Worm (Caenorhabditis elegans) whole organism, mixed stage, embryonic: ENCODE results near the gene nfyb-1.

Source experiments
- M03D4.4 ChIP-seq: sonication (generic microtip); optimal IDR thresholded peaks from 2 replicates; lab custom pipeline; 2017; ENCODE audit warnings: mild to moderate bottlenecking, missing genetic modification characterization, missing compliant biosample characterization
- elt-1 ChIP-seq: sonication (generic microtip); optimal IDR thresholded peaks from 2 replicates; lab custom pipeline; 2017; ENCODE audit warnings: missing genetic modification characterization, mild to moderate bottlenecking, missing compliant biosample characterization, antibody characterized with exemption, moderate library complexity, borderline replicate concordance; ENCODE audit not compliant: insufficient read depth
- elt-3 ChIP-seq: fragments of 150-350 bp; optimal IDR thresholded peaks from 2 replicates; lab custom pipeline; 2014; ENCODE audit warnings: missing biosample characterization, missing genetic modification characterization
- lin-13 ChIP-seq: fragments of 150-350 bp; optimal IDR thresholded peaks from 2 replicates; lab custom pipeline; 2014; ENCODE audit warnings: missing biosample characterization, missing genetic modification characterization
- lsy-2 ChIP-seq: fragments of 150-350 bp; optimal IDR thresholded peaks from 2 replicates; lab custom pipeline; 2014; ENCODE audit warnings: missing biosample characterization, missing genetic modification characterization
- mep-1 ChIP-seq: fragments of 150-350 bp; optimal IDR thresholded peaks from 2 replicates; lab custom pipeline; 2017; ENCODE audit warnings: missing biosample characterization, missing genetic modification reagents, missing genetic modification characterization, inconsistent platforms
- mls-2 ChIP-seq: sonication (generic microtip); optimal IDR thresholded peaks from 2 replicates; lab custom pipeline; 2016; ENCODE audit warnings: mild to moderate bottlenecking, missing genetic modification characterization, moderate library complexity, missing compliant biosample characterization
- nhr-2 ChIP-seq: fragments of 150-350 bp; optimal IDR thresholded peaks from 2 replicates; lab custom pipeline; 2014; ENCODE audit warnings: missing biosample characterization, missing genetic modification characterization
- nhr-28 ChIP-seq: fragments of 150-350 bp; optimal IDR thresholded peaks from 2 replicates; lab custom pipeline; 2014; ENCODE audit warnings: missing biosample characterization, missing genetic modification characterization
- nhr-76 ChIP-seq: sonication (generic microtip); optimal IDR thresholded peaks from 2 replicates; lab custom pipeline; 2017; ENCODE audit warnings: missing biosample characterization, missing genetic modification characterization
- snpc-4 ChIP-seq: fragments of 150-350 bp; optimal IDR thresholded peaks from 2 replicates; lab custom pipeline; 2014; ENCODE audit warnings: missing biosample characterization, missing genetic modification characterization
- unc-39 ChIP-seq: fragments of 150-350 bp; optimal IDR thresholded peaks from 2 replicates; lab custom pipeline; 2014; ENCODE audit warnings: missing biosample characterization, missing genetic modification characterization
- unc-62 ChIP-seq: fragments of 150-350 bp; optimal IDR thresholded peaks from 2 replicates; lab custom pipeline; 2014; ENCODE audit warnings: missing biosample characterization, missing genetic modification reagents, missing genetic modification characterization
- ztf-11 ChIP-seq: fragments of 150-350 bp; optimal IDR thresholded peaks from 2 replicates; lab custom pipeline; 2014; ENCODE audit warnings: missing biosample characterization, missing genetic modification characterization

- TF ChIP-seq snpc-4 (no peak), mep-1 (tag; lab: Kevin White, UChicago) (peak; percentile 41), ztf-11 (tag; lab: Kevin White, UChicago) (peak; percentile 7), unc-39 (tag; lab: Kevin White, UChicago) (no peak), unc-62 (GFP tag; lab: Kevin White, UChicago) (no peak), nhr-28 (tag; lab: Kevin White, UChicago) (no peak), elt-1 (no peak), elt-3 (tag; lab: Kevin White, UChicago) (no peak), nhr-76 (tag; lab: Kevin White, UChicago) (no peak), M03D4.4 (no peak), nhr-2 (tag; lab: Kevin White, UChicago) (no peak), mls-2 (peak; percentile 43), lin-13 (tag; lab: Kevin White, UChicago) (no peak), lsy-2 (tag; lab: Kevin White, UChicago) (peak; percentile 50)
Measured at ce11 chrII:475890-476420, 8.8 kb upstream of the nfyb-1 start, which contains the start of gene nsun-1.
